Fruit fly (Drosophila melanogaster): ENCODE data around the gene Cul2.

Cul2 gene

DNA sequence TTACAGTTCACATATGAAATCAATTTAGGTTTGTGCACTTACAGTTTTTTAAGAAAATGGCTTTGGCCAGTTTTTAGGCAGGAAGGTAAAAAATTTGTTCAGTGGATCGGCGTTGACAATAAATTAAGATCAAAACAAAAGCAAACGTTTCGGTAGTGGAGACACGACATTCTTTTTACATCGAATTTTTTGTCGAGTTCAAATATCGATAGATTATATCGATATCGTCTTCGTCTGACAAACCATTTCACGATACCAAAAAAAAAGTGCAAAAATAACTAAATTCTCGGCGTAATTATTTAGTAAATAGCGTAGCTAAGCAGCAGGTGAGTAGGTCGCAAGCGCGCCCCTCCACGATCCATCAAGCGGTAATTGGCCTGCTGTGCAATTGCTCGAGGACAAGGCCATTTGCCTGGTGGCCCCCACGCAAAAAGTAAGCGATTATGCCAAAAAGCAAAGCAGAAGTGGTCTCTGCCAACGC lies at the start of gene Cul2:
Cul2 (plus strand) TSS at position 207 of the 481 bp plus-strand sequence.
- no peak for TF ChIP-seq noc (tag; optimal IDR thresholded peaks at IDR 0.05)

- no peak for TF ChIP-seq noc (tag; optimal IDR thresholded peaks at IDR 0.05)
These were observed 40.6 kb upstream of the Cul2 start for dm6 chr2L:21617949-21618348.

dm6 chr2L:21618738-21619431 lies 39.6 kb upstream of the Cul2 start:
- TF ChIP-seq noc (tag; optimal IDR thresholded peaks at IDR 0.05) = no peak

DNA sequence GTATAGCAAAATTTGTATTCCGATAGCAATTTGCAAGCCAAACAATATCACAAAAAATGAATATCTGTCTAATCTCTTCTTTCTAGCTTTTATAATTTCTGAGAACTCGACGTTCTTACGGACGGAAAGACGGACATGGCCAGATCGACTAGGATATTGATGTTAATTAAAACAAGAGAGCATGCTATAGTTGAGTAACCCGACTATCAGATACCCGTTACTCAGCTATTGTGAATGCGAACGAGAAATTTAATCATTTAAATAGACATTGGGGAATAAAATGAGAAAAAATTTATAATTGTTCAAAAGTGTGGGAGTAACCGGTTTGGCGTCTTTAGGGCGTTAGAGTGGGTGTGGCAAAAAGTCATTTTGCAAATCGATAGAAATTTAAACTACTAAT lies 38.0 kb upstream of the Cul2 start:
- no peak for TF ChIP-seq noc (tag; optimal IDR thresholded peaks at IDR 0.05)

DNA sequence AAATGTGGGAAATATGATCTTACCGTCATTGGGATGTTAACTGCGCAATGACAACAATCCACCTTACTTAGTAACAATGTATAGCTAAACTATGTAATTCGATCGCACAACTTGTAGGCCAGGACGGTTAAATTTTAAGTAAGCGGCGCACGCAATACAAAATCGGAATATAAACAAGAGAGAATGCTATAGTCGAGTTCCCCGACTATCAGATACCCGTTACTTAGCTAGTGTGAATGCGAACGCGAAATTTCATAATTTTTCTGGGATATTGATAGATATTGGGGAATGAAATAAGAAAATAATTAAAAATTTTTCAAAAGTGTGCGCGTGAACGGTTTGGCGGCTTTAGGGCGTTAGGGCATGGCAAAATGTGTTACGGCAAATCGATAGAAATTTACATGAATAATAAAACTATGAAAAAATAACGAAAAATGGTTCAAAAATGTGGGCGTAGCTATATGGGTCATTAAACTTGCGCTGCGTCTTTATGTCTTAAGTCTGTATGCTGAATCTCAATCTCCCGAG lies 36.4 kb upstream of the Cul2 start:
- TF ChIP-seq noc (tag; optimal IDR thresholded peaks at IDR 0.05) = no peak

DNA sequence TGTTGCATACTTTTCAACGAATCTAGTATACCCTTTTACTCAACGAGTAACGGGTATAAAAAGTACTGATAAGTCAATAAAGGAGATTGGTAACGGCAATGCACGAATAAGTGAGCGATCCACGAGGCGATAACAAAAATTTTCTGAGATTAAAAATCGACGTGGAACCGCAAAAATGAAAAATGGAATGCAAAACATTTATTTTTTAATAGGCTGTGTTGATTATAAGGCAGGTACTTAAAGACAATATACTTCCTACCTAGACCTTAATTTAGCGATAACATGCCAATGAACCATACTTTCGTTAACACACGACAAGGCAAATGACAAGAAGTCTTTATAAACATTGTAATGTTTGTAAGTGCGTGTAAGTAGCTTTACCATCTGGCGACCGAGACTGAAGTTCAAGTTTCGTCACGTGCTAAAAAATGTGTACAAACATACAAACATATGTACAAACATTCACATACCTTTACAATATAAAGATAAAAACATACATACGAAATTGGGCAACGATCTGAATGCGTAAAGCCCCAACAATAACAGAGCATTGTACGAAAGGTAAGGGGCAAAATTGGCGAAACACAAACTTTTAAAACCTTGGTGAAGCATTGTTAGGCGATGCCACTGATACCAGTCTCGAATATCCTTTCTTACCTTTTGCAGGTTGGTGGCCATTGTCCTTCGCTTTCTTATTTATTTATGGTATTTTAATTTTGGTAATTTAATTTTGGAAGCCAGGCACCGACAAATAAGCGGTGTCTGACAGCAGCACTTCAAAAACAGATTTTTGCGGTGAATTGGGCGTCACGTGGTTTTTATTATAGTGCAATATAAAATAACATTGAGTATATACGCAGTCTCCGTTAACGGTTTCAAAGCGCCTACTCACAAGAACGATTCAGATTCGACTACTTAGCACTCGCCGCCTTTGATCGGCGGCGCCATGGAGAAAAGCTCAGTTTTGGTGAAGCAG lies 35.5 kb upstream of the Cul2 start:
- no peak for TF ChIP-seq noc (tag; optimal IDR thresholded peaks at IDR 0.05)

dm6 chr2L:21623685-21624471 lies 34.7 kb upstream of the Cul2 start, which contains the start of gene CG2201:
TSS of gene CG2201 (minus strand) at chr2L:21624080.
- peak; percentile 40 for TF ChIP-seq noc (tag; optimal IDR thresholded peaks at IDR 0.05)

- TF ChIP-seq noc (tag; optimal IDR thresholded peaks at IDR 0.05) = no peak
These were observed 34.1 kb upstream of the Cul2 start for dm6 chr2L:21624472-21624787.

dm6 chr2L:21627957-21628356 lies 30.6 kb upstream of the Cul2 start:
- TF ChIP-seq noc (tag; optimal IDR thresholded peaks at IDR 0.05) = no peak

dm6 chr2L:21628533-21628932 lies 30.0 kb upstream of the Cul2 start:
- no peak for TF ChIP-seq noc (tag; optimal IDR thresholded peaks at IDR 0.05)

dm6 chr2L:21629149-21629813 lies 29.3 kb upstream of the Cul2 start:
- TF ChIP-seq noc (tag; optimal IDR thresholded peaks at IDR 0.05) = no peak

DNA sequence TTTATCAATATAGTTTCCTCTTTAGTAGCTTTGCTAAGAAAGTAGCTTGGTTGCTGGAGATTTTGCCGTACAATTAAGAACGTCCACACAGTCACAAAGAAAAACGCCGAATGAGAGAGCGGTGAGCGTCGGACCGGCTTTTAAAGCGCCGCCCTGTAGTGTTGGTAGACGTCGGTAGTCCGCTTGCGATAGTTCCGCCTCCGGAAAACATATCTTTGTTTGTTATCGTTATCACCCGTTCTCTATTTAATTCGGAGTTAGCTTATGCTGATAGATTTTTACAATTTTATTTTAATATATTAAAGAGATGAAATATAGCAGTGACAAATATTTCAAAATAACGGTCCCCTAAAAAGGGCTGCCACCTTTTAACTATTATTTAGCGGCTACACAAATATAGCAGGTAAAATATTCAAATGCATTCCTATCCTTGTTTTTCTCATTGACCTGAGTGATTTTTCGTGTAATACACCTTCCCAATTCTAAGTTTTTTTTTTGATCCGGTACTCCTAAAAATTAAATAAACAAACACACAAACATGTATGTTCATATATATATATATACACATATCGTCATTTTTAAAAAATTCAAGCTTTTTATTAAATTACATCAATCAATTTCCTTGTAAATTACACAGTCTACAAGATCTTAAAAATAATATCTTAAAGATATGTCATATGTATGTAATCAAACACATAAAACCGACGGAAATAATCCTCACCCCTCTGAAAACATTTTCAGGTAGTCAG lies 28.5 kb upstream of the Cul2 start, which contains the start of gene Df31:
Df31 (minus strand) TSS at position 119 of the 749 bp plus-strand sequence.
- no peak for TF ChIP-seq noc (tag; optimal IDR thresholded peaks at IDR 0.05)

DNA sequence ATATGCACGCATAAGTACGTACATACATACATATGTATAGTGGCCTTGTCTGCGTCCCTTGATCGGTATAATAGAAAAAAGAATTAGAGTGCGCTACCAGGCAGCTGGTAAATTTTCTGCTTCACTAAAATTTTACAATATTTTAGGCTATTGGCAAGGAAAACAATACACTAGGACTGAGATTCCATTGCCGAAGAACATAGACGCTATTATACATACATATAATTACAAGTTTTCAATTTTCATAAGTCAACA lies 28.0 kb upstream of the Cul2 start:
- no peak for TF ChIP-seq noc (tag; optimal IDR thresholded peaks at IDR 0.05)

DNA sequence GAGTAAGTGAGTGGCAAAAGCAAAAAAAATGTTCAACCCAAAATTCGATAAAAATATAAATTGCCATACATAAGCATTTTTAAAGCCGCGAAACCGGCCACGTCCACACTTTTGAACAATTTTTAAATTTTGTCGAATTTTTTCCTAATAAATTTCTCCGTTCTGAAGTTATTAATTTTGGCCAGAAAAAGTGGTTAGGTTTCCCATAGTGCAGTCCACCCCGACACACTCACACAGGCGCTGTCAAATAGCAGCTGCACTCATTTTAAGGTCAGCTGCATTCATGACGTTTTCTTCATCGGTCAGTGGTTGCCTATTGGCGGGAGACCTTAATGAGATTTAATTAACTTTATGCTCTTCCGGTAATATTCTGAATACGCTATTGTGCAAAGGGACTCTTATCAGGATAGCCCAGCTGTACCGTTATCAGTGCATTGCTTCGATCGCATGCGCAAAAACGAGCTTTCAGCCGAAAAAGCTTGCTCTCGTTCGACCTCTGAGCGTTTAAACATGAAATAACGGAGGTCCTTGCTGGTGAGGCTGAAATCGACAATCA lies 26.4 kb upstream of the Cul2 start, which contains the start of gene Ac3:
Ac3 (plus strand) TSS at position 556 of the 556 bp plus-strand sequence.
- TF ChIP-seq noc (tag; optimal IDR thresholded peaks at IDR 0.05) = no peak

Measured in whole organism, larva.